Worm (Caenorhabditis elegans) whole organism, L2 larva: ENCODE data around the gene F58F9.1.

ENCODE experiments used
- C34F6.9 ChIP-seq: fragments of 150-350 bp; optimal IDR thresholded peaks from 2 replicates; lab custom pipeline; 2014; ENCODE audit warnings: missing biosample characterization, missing genetic modification characterization
- F13H6.1 ChIP-seq: sonication (generic microtip); optimal IDR thresholded peaks from 2 replicates; lab custom pipeline; 2016; ENCODE audit warnings: missing genetic modification characterization, missing compliant biosample characterization
- R02D3.7 ChIP-seq: fragments of 150-350 bp; optimal IDR thresholded peaks from 2 replicates; lab custom pipeline; 2014; ENCODE audit warnings: missing biosample characterization, missing genetic modification characterization
- Y55F3AM.14 ChIP-seq: fragments of 200-800 bp; sonication (Bioruptor generic); optimal IDR thresholded peaks from 2 replicates; lab custom pipeline; 2018; ENCODE audit warnings: mild to moderate bottlenecking, missing genetic modification characterization, missing compliant biosample characterization
- alr-1 ChIP-seq: fragments of 150-350 bp; optimal IDR thresholded peaks from 2 replicates; lab custom pipeline; 2014; ENCODE audit warnings: missing biosample characterization, missing genetic modification characterization
- aly-2 ChIP-seq: fragments of 150-350 bp; optimal IDR thresholded peaks from 2 replicates; lab custom pipeline; 2014; ENCODE audit warnings: missing biosample characterization, missing genetic modification characterization
- ama-1 ChIP-seq: fragments of 150-350 bp; optimal IDR thresholded peaks from 2 replicates; lab custom pipeline; 2018; ENCODE audit warnings: inconsistent platforms
- ceh-16 ChIP-seq: fragments of 150-350 bp; optimal IDR thresholded peaks from 2 replicates; lab custom pipeline; 2014; ENCODE audit warnings: missing biosample characterization, missing genetic modification characterization
- crh-2 ChIP-seq: sonication (generic microtip); optimal IDR thresholded peaks from 2 replicates; lab custom pipeline; 2017; ENCODE audit warnings: missing biosample characterization, missing genetic modification characterization
- egl-27 ChIP-seq: sonication (generic microtip); optimal IDR thresholded peaks from 3 replicates; lab custom pipeline; 2017; ENCODE audit warnings: missing biosample characterization, missing genetic modification reagents, missing genetic modification characterization
- lin-11 ChIP-seq: fragments of 150-350 bp; sonication (generic microtip); optimal IDR thresholded peaks from 2 replicates; lab custom pipeline; 2014; ENCODE audit warnings: missing biosample characterization, missing genetic modification characterization, inconsistent platforms, mixed read lengths
- lin-13 ChIP-seq: fragments of 150-350 bp; optimal IDR thresholded peaks from 2 replicates; lab custom pipeline; 2014; ENCODE audit warnings: missing biosample characterization, missing genetic modification reagents, missing genetic modification characterization
- lin-39 ChIP-seq: fragments of 150-350 bp; optimal IDR thresholded peaks from 2 replicates; lab custom pipeline; 2014; ENCODE audit warnings: missing biosample characterization, missing genetic modification reagents, missing genetic modification characterization
- mab-5 ChIP-seq: fragments of 150-350 bp; optimal IDR thresholded peaks from 2 replicates; lab custom pipeline; 2014; ENCODE audit warnings: missing biosample characterization, missing genetic modification characterization
- mdl-1 ChIP-seq, 2 experiments: fragments of 150-350 bp in 1 of 2; sonication (generic microtip) in 1 of 2; optimal IDR thresholded peaks; 2 replicates each; lab custom pipeline; 2017; ENCODE audit warnings: missing biosample characterization in 2 of 2, missing genetic modification characterization in 2 of 2
- nhr-11 ChIP-seq: fragments of 150-350 bp; optimal IDR thresholded peaks from 2 replicates; lab custom pipeline; 2014; ENCODE audit warnings: missing biosample characterization, missing genetic modification characterization
- nhr-12 ChIP-seq: fragments of 150-350 bp; optimal IDR thresholded peaks from 2 replicates; lab custom pipeline; 2014; ENCODE audit warnings: missing biosample characterization, missing genetic modification characterization
- nhr-23 ChIP-seq: fragments of 150-350 bp; optimal IDR thresholded peaks from 2 replicates; lab custom pipeline; 2014; ENCODE audit warnings: missing biosample characterization, missing genetic modification reagents, missing genetic modification characterization
- nhr-237 ChIP-seq: fragments of 150-350 bp; optimal IDR thresholded peaks from 2 replicates; lab custom pipeline; 2014; ENCODE audit warnings: missing biosample characterization, missing genetic modification characterization
- nhr-77 ChIP-seq: fragments of 150-350 bp; optimal IDR thresholded peaks from 2 replicates; lab custom pipeline; 2014; ENCODE audit warnings: missing biosample characterization, missing genetic modification characterization
- peb-1 ChIP-seq: fragments of 150-350 bp; optimal IDR thresholded peaks from 2 replicates; lab custom pipeline; 2014; ENCODE audit warnings: missing biosample characterization, missing genetic modification characterization
- sma-3 ChIP-seq: sonication (generic microtip); optimal IDR thresholded peaks from 2 replicates; lab custom pipeline; 2016; ENCODE audit warnings: missing genetic modification reagents, missing genetic modification characterization, missing compliant biosample characterization
- unc-62 ChIP-seq: fragments of 150-350 bp; optimal IDR thresholded peaks from 2 replicates; lab custom pipeline; 2014; ENCODE audit warnings: missing biosample characterization, missing genetic modification reagents, missing genetic modification characterization
- ztf-4 ChIP-seq: fragments of 150-350 bp; optimal IDR thresholded peaks from 2 replicates; lab custom pipeline; 2014; ENCODE audit warnings: missing biosample characterization, missing genetic modification characterization

The F58F9.1 gene

ce11 chrIV:6299523-6299922 is 49.9 kb downstream of the F58F9.1 start:
- TF ChIP-seq R02D3.7 (tag; lab: Kevin White, UChicago) (no peak), mdl-1 (tag; optimal IDR thresholded peaks at IDR 0.05; lab: Kevin White, UChicago) (no peak), mab-5 (no peak), ceh-16 (tag; lab: Kevin White, UChicago) (no peak), alr-1 (tag; lab: Kevin White, UChicago) (no peak), lin-39 (tag; lab: Kevin White, UChicago) (no peak), lin-11 (no peak)

ce11 chrIV:6301764-6302163 is 52.1 kb downstream of the F58F9.1 start, which contains the start of gene srv-26:
Gene srv-26, minus strand, starts transcription at chrIV:6301864.
- TF ChIP-seq peb-1 (tag; lab: Kevin White, UChicago) (no peak), Y55F3AM.14 (GFP tag; lab: Kevin White, UChicago) (no peak), nhr-77 (tag; lab: Kevin White, UChicago) (no peak), nhr-12 (tag; lab: Kevin White, UChicago) (no peak), mdl-1 (tag; optimal IDR thresholded peaks at IDR 0.05; lab: Kevin White, UChicago) (no peak), ztf-4 (tag; lab: Kevin White, UChicago) (no peak), egl-27 (no peak), crh-2 (tag; lab: Kevin White, UChicago) (no peak), nhr-23 (tag; lab: Kevin White, UChicago) (no peak), nhr-11 (tag; lab: Kevin White, UChicago) (no peak), nhr-237 (tag; lab: Kevin White, UChicago) (no peak), lin-11 (no peak), F13H6.1 (tag; lab: Kevin White, UChicago) (no peak), C34F6.9 (tag; lab: Kevin White, UChicago) (no peak), lin-13 (GFP tag; lab: Kevin White, UChicago) (no peak), mab-5 (no peak)

ce11 chrIV:6303642-6304041 is 54.0 kb downstream of the F58F9.1 start, which contains the start of gene srv-25:
Gene srv-25, minus strand, starts transcription at chrIV:6303742.
- TF ChIP-seq sma-3 (GFP tag; lab: Kevin White, UChicago) (no peak), nhr-23 (tag; lab: Kevin White, UChicago) (no peak), unc-62 (no peak), R02D3.7 (tag; lab: Kevin White, UChicago) (no peak), nhr-12 (tag; lab: Kevin White, UChicago) (no peak), aly-2 (tag; lab: Kevin White, UChicago) (no peak), nhr-77 (tag; lab: Kevin White, UChicago) (no peak), ama-1 (lab: Kevin White, UChicago) (no peak), crh-2 (tag; lab: Kevin White, UChicago) (no peak)
